Worm (Caenorhabditis elegans): Measurements from ENCODE around the gene ttm-1.

Gene ttm-1

DNA sequence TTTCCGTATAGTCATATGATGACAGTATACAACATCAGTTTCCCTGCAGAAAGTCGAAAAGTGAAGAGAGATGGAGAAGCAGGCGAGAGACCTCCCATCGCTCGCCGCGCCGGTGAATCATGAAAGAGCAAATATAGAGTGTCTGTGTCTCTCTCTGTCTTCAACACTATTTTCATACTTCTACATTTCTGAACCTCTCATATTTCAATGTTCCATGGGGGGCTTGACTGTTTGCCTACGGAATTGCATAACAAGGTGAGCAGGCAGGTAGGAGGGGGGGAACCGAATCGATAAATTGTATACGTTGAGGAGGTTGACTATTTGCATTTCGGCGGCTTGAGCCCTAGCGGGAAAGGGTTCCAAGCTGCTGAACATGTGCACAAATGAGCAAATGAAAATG lies 46.9 kb downstream of the ttm-1 start (continued):
- TF ChIP-seq F16B12.6 (tag; optimal IDR thresholded peaks at IDR 0.05) (no peak), lin-13 (GFP tag; optimal IDR thresholded peaks at IDR 0.05) (no peak), isw-1 (GFP tag; IDR thresholded peaks at IDR 0.05) (no peak), nhr-77 (tag; optimal IDR thresholded peaks at IDR 0.05) (peak; percentile 52), fkh-10 (GFP tag; optimal IDR thresholded peaks at IDR 0.05) (no peak), nhr-47 (tag; optimal IDR thresholded peaks at IDR 0.05) (no peak), lin-15B (tag; optimal IDR thresholded peaks at IDR 0.05) (no peak), unc-98 (GFP tag; IDR thresholded peaks at IDR 0.05) (no peak), nhr-28 (tag; optimal IDR thresholded peaks at IDR 0.05) (no peak), fos-1 (tag; optimal IDR thresholded peaks at IDR 0.05) (peak; percentile 28), nhr-19 (GFP tag; conservative IDR thresholded peaks at IDR 0.05) (no peak), unc-30 (tag; optimal IDR thresholded peaks at IDR 0.05) (no peak), unc-130 (tag; optimal IDR thresholded peaks at IDR 0.05) (no peak), ztf-4 (tag; optimal IDR thresholded peaks at IDR 0.05) (no peak), zag-1 (tag; optimal IDR thresholded peaks at IDR 0.05) (no peak), ces-1 (GFP tag; optimal IDR thresholded peaks at IDR 0.05) (no peak), tlp-1 (tag; optimal IDR thresholded peaks at IDR 0.05) (no peak), ceh-63 (GFP tag; optimal IDR thresholded peaks at IDR 0.05) (no peak), nhr-85 (tag) (no peak), fkh-4 (tag; optimal IDR thresholded peaks at IDR 0.05; ENCODE audit: borderline replicate concordance) (no peak), lin-14 (GFP tag; optimal IDR thresholded peaks at IDR 0.05) (peak; percentile 53), nhr-11 (tag; optimal IDR thresholded peaks at IDR 0.05) (no peak), mef-2 (tag; optimal IDR thresholded peaks at IDR 0.05) (no peak), grh-1 (GFP tag; IDR thresholded peaks at IDR 0.05) (no peak), nhr-12 (tag; optimal IDR thresholded peaks at IDR 0.05) (no peak), ceh-90 (tag; optimal IDR thresholded peaks at IDR 0.05) (no peak), sptf-1 (tag; optimal IDR thresholded peaks at IDR 0.05) (no peak), aly-2 (tag; optimal IDR thresholded peaks at IDR 0.05) (no peak), ama-1 (optimal IDR thresholded peaks at IDR 0.05) (no peak), egl-13 (tag; optimal IDR thresholded peaks at IDR 0.05) (no peak), elt-3 (tag; optimal IDR thresholded peaks at IDR 0.05) (no peak)

DNA sequence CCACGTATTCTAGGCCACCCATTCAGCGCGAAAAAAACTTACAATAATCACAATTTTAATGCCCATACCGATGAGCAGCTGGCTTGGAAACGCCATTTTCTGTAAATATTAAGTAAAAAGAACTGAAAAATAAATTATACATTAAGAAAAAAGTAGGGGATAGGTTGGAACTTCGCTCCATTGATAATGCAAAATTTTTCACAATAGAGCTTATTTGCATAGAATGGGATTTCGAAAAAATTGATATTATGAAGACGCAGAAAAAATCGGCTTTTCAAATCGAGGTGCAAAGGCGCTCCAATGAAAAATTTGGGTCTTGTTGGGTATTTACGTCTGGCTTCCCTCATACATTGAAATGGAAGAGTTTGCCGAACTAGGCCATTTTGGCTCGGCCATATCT lies 48.2 kb downstream of the ttm-1 start, which contains the start of gene Y37D8A.16:
Y37D8A.16 (minus strand) TSS at position 101 of the 400 bp plus-strand sequence.
- TF ChIP-seq lin-14 (GFP tag; optimal IDR thresholded peaks at IDR 0.05) (no peak), efl-1 (optimal IDR thresholded peaks at IDR 0.05) (no peak), efl-1 (GFP tag; optimal IDR thresholded peaks at IDR 0.05 in 1 of 2) (peak in 1 of 2 experiments; percentile 61), zip-4 (GFP tag; optimal IDR thresholded peaks at IDR 0.05) (no peak), nhr-90 (tag; optimal IDR thresholded peaks at IDR 0.05; ENCODE audit: poor library complexity) (no peak), nhr-84 (tag; optimal IDR thresholded peaks at IDR 0.05) (no peak), fkh-4 (tag; optimal IDR thresholded peaks at IDR 0.05; ENCODE audit: borderline replicate concordance) (no peak), C34B4.2 (tag; optimal IDR thresholded peaks at IDR 0.05) (no peak), mdl-1 (tag; optimal IDR thresholded peaks at IDR 0.05) (no peak)

DNA sequence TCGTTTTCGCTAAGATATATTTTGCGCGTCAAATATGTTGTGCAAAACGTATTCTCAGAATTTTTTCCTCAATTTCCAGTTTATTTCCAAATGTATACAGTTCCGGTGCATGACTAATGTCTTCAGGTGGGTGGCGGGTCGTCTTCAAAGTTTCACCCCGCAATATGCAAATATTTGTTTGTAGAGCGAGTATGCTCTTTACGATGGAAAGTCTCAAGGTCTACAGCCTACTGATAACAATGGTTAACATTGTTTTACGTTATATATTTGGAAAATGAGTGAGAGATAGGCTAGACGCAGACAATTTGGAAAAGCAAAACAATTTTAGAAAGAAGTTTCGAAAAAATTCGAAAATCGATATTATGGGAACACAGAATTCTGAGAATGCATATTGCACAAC lies 48.9 kb downstream of the ttm-1 start:
- TF ChIP-seq unc-98 (GFP tag; IDR thresholded peaks at IDR 0.05) (no peak), lin-35 (GFP tag; optimal IDR thresholded peaks at IDR 0.05) (peak in 1 of 2 experiments; percentile 3)

DNA sequence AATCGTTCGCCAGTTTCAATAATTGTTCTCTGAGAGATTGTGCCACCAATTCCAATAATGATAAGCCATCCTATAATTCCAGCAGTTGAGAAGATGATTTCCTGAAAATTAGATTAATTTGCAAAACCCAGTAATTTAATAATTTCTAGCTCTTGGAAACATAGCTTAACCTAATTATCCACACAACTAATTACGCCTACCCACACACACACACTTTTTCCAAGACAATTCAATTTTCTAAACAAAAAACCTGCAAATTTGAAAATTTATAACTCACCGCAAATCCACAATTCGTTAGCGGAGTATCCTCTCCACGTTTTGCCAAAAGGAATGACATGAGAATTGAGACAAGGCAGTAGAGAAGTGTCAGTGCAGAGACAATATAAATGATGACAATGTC lies 50.3 kb downstream of the ttm-1 start:
- TF ChIP-seq ceh-8 (GFP tag; optimal IDR thresholded peaks at IDR 0.05) = no peak
- TF ChIP-seq lin-14 (GFP tag; optimal IDR thresholded peaks at IDR 0.05) = peak; percentile 24

Measured in whole organism, L1 larva.